Worm (Caenorhabditis elegans) whole organism, mixed stage, embryonic: ENCODE data around the gene txt-13.

ENCODE experiments used
- M03D4.4 ChIP-seq: sonication (generic microtip); optimal IDR thresholded peaks from 2 replicates; lab custom pipeline; 2017; ENCODE audit warnings: mild to moderate bottlenecking, missing genetic modification characterization, missing compliant biosample characterization
- bed-3 ChIP-seq: fragments of 200-800 bp; sonication (Bioruptor generic); optimal IDR thresholded peaks from 3 replicates; lab custom pipeline; 2018; ENCODE audit warnings: mild to moderate bottlenecking, missing genetic modification characterization, moderate library complexity, missing compliant biosample characterization
- blmp-1 ChIP-seq: fragments of 150-350 bp; optimal IDR thresholded peaks from 2 replicates; lab custom pipeline; 2014; ENCODE audit warnings: missing biosample characterization, missing genetic modification characterization
- ceh-39 ChIP-seq: fragments of 150-350 bp; optimal IDR thresholded peaks from 2 replicates; lab custom pipeline; 2014; ENCODE audit warnings: missing biosample characterization, missing genetic modification characterization
- ceh-83 ChIP-seq: fragments of 200-800 bp; sonication (Bioruptor generic); optimal IDR thresholded peaks from 2 replicates; lab custom pipeline; 2018; ENCODE audit warnings: mild to moderate bottlenecking, missing genetic modification characterization, missing compliant biosample characterization
- ces-1 ChIP-seq: fragments of 150-350 bp; optimal IDR thresholded peaks from 2 replicates; lab custom pipeline; 2014; ENCODE audit warnings: missing biosample characterization, missing genetic modification reagents, missing genetic modification characterization
- cnd-1 ChIP-seq: fragments of 200-800 bp; sonication (Bioruptor generic); optimal IDR thresholded peaks from 2 replicates; lab custom pipeline; 2018; ENCODE audit warnings: mild to moderate bottlenecking, missing genetic modification characterization, missing compliant biosample characterization
- drap-1 ChIP-seq: fragments of 200-800 bp; sonication (Bioruptor generic); optimal IDR thresholded peaks from 3 replicates; lab custom pipeline; 2018; ENCODE audit warnings: mild to moderate bottlenecking, missing genetic modification characterization, missing compliant biosample characterization
- elt-1 ChIP-seq: sonication (generic microtip); optimal IDR thresholded peaks from 2 replicates; lab custom pipeline; 2017; ENCODE audit warnings: missing genetic modification characterization, mild to moderate bottlenecking, missing compliant biosample characterization, antibody characterized with exemption, moderate library complexity, borderline replicate concordance; ENCODE audit not compliant: insufficient read depth
- elt-3 ChIP-seq: fragments of 150-350 bp; optimal IDR thresholded peaks from 2 replicates; lab custom pipeline; 2014; ENCODE audit warnings: missing biosample characterization, missing genetic modification characterization
- flh-1 ChIP-seq: fragments of 200-800 bp; sonication (Bioruptor generic); optimal IDR thresholded peaks from 2 replicates; lab custom pipeline; 2018; ENCODE audit warnings: mild to moderate bottlenecking, missing genetic modification characterization, moderate library complexity, missing compliant biosample characterization
- ham-2 ChIP-seq: fragments of 200-800 bp; sonication (Bioruptor generic); optimal IDR thresholded peaks from 2 replicates; lab custom pipeline; 2018; ENCODE audit warnings: mild to moderate bottlenecking, missing genetic modification characterization, missing compliant biosample characterization
- hlh-1 ChIP-seq: fragments of 150-350 bp; optimal IDR thresholded peaks from 2 replicates; lab custom pipeline; 2014; ENCODE audit warnings: missing biosample characterization, missing genetic modification reagents, missing genetic modification characterization
- lin-13 ChIP-seq: fragments of 150-350 bp; optimal IDR thresholded peaks from 2 replicates; lab custom pipeline; 2014; ENCODE audit warnings: missing biosample characterization, missing genetic modification characterization
- lin-32 ChIP-seq: fragments of 200-800 bp; sonication (Bioruptor generic); optimal IDR thresholded peaks from 2 replicates; lab custom pipeline; 2018; ENCODE audit warnings: mild to moderate bottlenecking, missing genetic modification characterization, missing compliant biosample characterization
- lsy-2 ChIP-seq: fragments of 150-350 bp; optimal IDR thresholded peaks from 2 replicates; lab custom pipeline; 2014; ENCODE audit warnings: missing biosample characterization, missing genetic modification characterization
- mab-5 ChIP-seq: fragments of 150-350 bp; optimal IDR thresholded peaks from 2 replicates; lab custom pipeline; 2014; ENCODE audit warnings: missing biosample characterization, missing genetic modification characterization
- mep-1 ChIP-seq: fragments of 150-350 bp; optimal IDR thresholded peaks from 2 replicates; lab custom pipeline; 2017; ENCODE audit warnings: missing biosample characterization, missing genetic modification reagents, missing genetic modification characterization, inconsistent platforms
- mls-2 ChIP-seq: sonication (generic microtip); optimal IDR thresholded peaks from 2 replicates; lab custom pipeline; 2016; ENCODE audit warnings: mild to moderate bottlenecking, missing genetic modification characterization, moderate library complexity, missing compliant biosample characterization
- nhr-12 ChIP-seq: fragments of 150-350 bp; optimal IDR thresholded peaks from 2 replicates; lab custom pipeline; 2014; ENCODE audit warnings: missing biosample characterization, missing genetic modification characterization
- nhr-2 ChIP-seq: fragments of 150-350 bp; optimal IDR thresholded peaks from 2 replicates; lab custom pipeline; 2014; ENCODE audit warnings: missing biosample characterization, missing genetic modification characterization
- nhr-237 ChIP-seq: fragments of 150-350 bp; optimal IDR thresholded peaks from 2 replicates; lab custom pipeline; 2014; ENCODE audit warnings: missing biosample characterization, missing genetic modification characterization
- nhr-28 ChIP-seq: fragments of 150-350 bp; optimal IDR thresholded peaks from 2 replicates; lab custom pipeline; 2014; ENCODE audit warnings: missing biosample characterization, missing genetic modification characterization
- nhr-76 ChIP-seq: sonication (generic microtip); optimal IDR thresholded peaks from 2 replicates; lab custom pipeline; 2017; ENCODE audit warnings: missing biosample characterization, missing genetic modification characterization
- pha-4 ChIP-seq: fragments of 150-350 bp; optimal IDR thresholded peaks from 2 replicates; lab custom pipeline; 2018; ENCODE audit warnings: missing biosample characterization, missing genetic modification reagents, missing genetic modification characterization
- sem-2 ChIP-seq: fragments of 200-800 bp; sonication (Bioruptor generic); optimal IDR thresholded peaks from 2 replicates; lab custom pipeline; 2018; ENCODE audit warnings: mild to moderate bottlenecking, missing genetic modification characterization, missing compliant biosample characterization
- snpc-4 ChIP-seq: fragments of 150-350 bp; optimal IDR thresholded peaks from 2 replicates; lab custom pipeline; 2014; ENCODE audit warnings: missing biosample characterization, missing genetic modification characterization
- sptf-1 ChIP-seq: sonication (generic microtip); optimal IDR thresholded peaks from 2 replicates; lab custom pipeline; 2017; ENCODE audit warnings: mild to moderate bottlenecking, missing genetic modification characterization, moderate library complexity, missing compliant biosample characterization
- unc-120 ChIP-seq: sonication (generic microtip); optimal IDR thresholded peaks from 2 replicates; lab custom pipeline; 2017; ENCODE audit warnings: missing genetic modification characterization, missing compliant biosample characterization; ENCODE audit not compliant: poor library complexity, severe bottlenecking
- unc-39 ChIP-seq: fragments of 150-350 bp; optimal IDR thresholded peaks from 2 replicates; lab custom pipeline; 2014; ENCODE audit warnings: missing biosample characterization, missing genetic modification characterization
- unc-62 ChIP-seq: fragments of 150-350 bp; optimal IDR thresholded peaks from 2 replicates; lab custom pipeline; 2014; ENCODE audit warnings: missing biosample characterization, missing genetic modification reagents, missing genetic modification characterization
- zip-8 ChIP-seq: fragments of 150-350 bp; optimal IDR thresholded peaks from 2 replicates; lab custom pipeline; 2014; ENCODE audit warnings: missing biosample characterization, missing genetic modification characterization
- ztf-11 ChIP-seq: fragments of 150-350 bp; optimal IDR thresholded peaks from 2 replicates; lab custom pipeline; 2014; ENCODE audit warnings: missing biosample characterization, missing genetic modification characterization

txt-13 gene

ce11 chrII:10592452-10592851 lies 22.1 kb downstream of the txt-13 start, which contains the start of gene crn-5:
crn-5 (plus strand) TSS chrII:10592752.
- TF ChIP-seq nhr-12 (no peak), mep-1 (tag; lab: Kevin White, UChicago) (no peak), unc-120 (no peak), drap-1 (no peak), sem-2 (GFP tag; lab: Kevin White, UChicago) (no peak), bed-3 (no peak), ceh-83 (GFP tag; lab: Kevin White, UChicago) (no peak), lsy-2 (tag; lab: Kevin White, UChicago) (no peak), mab-5 (tag; lab: Kevin White, UChicago) (no peak), lin-32 (no peak)

DNA sequence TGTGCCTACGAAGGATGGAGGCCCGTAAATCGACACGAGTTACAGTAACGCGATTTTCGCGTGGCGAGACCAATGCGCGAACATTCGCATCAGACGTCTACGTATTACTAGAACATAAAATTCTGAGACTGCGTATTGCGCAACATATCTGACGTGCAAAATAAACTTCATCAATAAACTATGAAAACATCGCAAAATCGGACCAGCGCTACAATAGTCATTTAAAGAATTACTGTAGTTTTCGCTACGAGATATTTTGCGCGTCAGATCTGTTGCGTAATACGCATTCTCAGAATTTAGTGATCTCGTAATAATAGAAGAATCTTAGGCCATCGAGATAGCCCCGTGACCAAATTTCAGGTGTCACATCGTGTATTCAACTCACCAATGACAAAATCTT lies 23.9 kb downstream of the txt-13 start:
- TF ChIP-seq zip-8 (tag; lab: Kevin White, UChicago) (peak; percentile 94), blmp-1 (no peak)

DNA sequence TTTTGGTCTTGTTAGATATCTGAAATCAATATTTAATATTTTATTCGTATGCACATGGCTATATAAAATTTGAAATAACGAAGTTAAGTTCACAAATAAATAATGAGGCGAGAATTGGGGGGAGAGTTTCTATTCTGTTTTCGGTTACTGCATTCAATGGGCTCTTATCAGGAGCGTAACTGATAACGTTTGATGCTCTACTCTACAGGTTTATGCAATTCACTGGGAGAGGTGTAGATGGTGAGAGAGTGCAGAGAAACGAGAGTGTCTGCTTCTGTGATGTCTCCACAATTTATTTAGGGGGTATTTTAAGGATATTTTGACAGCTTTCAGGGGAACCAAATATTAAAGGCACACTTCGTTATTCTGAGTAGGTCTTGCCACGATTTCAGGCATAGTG lies 24.4 kb downstream of the txt-13 start, which contains the start of gene C14A4.6:
Gene C14A4.6, minus strand, starts transcription at position 19 of the 400 bp plus-strand sequence.
- TF ChIP-seq ces-1 (GFP tag; lab: Kevin White, UChicago) (no peak), elt-3 (tag; lab: Kevin White, UChicago) (no peak), ham-2 (GFP tag; lab: Kevin White, UChicago) (no peak), mep-1 (tag; lab: Kevin White, UChicago) (no peak), pha-4 (no peak), unc-62 (GFP tag; lab: Kevin White, UChicago) (no peak), flh-1 (no peak), elt-1 (tag; lab: Kevin White, UChicago) (no peak), mls-2 (no peak), ceh-39 (tag; lab: Kevin White, UChicago) (no peak), ztf-11 (no peak), nhr-12 (no peak), nhr-237 (tag; lab: Kevin White, UChicago) (no peak), lin-13 (tag; lab: Kevin White, UChicago) (no peak), nhr-2 (tag; lab: Kevin White, UChicago) (no peak), ceh-83 (GFP tag; lab: Kevin White, UChicago) (no peak), zip-8 (tag; lab: Kevin White, UChicago) (no peak), sem-2 (GFP tag; lab: Kevin White, UChicago) (no peak), mab-5 (tag; lab: Kevin White, UChicago) (no peak)

- no peak for TF ChIP-seq mab-5 (tag; lab: Kevin White, UChicago)
- TF ChIP-seq M03D4.4 (tag; lab: Kevin White, UChicago) = no peak
- TF ChIP-seq sem-2 (GFP tag; lab: Kevin White, UChicago) = no peak
- TF ChIP-seq snpc-4 (tag; lab: Kevin White, UChicago) = no peak
- no peak for TF ChIP-seq ceh-39 (tag; lab: Kevin White, UChicago)
- no peak for TF ChIP-seq sptf-1
- TF ChIP-seq unc-39 = no peak
- no peak for TF ChIP-seq elt-3 (tag; lab: Kevin White, UChicago)
- no peak for TF ChIP-seq ztf-11
- TF ChIP-seq hlh-1 = no peak
- TF ChIP-seq cnd-1 (tag; lab: Kevin White, UChicago) = no peak
- no peak for TF ChIP-seq nhr-2 (tag; lab: Kevin White, UChicago)
- no peak for TF ChIP-seq lsy-2 (tag; lab: Kevin White, UChicago)
- TF ChIP-seq blmp-1 = no peak
- TF ChIP-seq ham-2 (GFP tag; lab: Kevin White, UChicago) = no peak
- no peak for TF ChIP-seq lin-32
- TF ChIP-seq, all 35 proteins: peak for 0
Observed at ce11 chrII:10596462-10596861, 26.1 kb downstream of the txt-13 start, which contains the start of gene C14A4.7. C14A4.7 (minus strand) TSS chrII:10596562.

DNA sequence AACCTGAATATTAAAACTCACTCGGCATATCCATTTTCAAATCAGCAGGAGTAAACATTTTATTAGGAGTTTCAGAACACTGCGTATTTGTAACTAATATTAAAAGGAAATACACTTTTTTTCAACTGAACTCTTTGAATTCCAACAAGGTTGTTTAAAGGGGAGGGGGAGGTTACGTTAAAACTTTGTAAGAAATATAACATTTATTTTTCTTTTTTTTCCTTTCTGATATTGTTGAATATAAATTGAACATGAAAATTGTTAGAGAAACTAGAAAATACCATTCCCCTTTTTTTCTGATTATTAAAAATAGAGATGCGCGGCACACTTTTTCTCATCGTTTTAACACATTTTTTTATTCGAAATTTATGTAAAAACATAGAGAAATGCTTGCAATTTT lies 27.6 kb downstream of the txt-13 start, which contains the start of gene C14A4.8:
Gene C14A4.8, minus strand, starts transcription at position 101 of the 400 bp plus-strand sequence.
- TF ChIP-seq nhr-28 (tag; lab: Kevin White, UChicago) = no peak
- no peak for TF ChIP-seq nhr-76 (tag; lab: Kevin White, UChicago)
- TF ChIP-seq nhr-237 (tag; lab: Kevin White, UChicago) = no peak
- TF ChIP-seq elt-3 (tag; lab: Kevin White, UChicago) = no peak
